Worm (Caenorhabditis elegans) whole organism, L4/young adult: ENCODE data around the gene Y41D4A.4.

Source experiments
- W03F9.2 ChIP-seq: fragments of 150-350 bp; optimal IDR thresholded peaks from 2 replicates; lab custom pipeline; 2014; ENCODE audit warnings: missing biosample characterization, missing genetic modification characterization
- him-1 ChIP-seq: sonication (generic microtip); optimal IDR thresholded peaks from 2 replicates; lab custom pipeline; 2016; ENCODE audit warnings: missing genotype, missing genetic modification reagents, missing genetic modification characterization, missing compliant biosample characterization

ce11 chrIV:1758595-1758994 is 12.8 kb downstream of the Y41D4A.4 start:
- TF ChIP-seq W03F9.2 (tag; lab: Kevin White, UChicago) (no peak), him-1 (tag; lab: Kevin White, UChicago) (no peak)
